Fruit fly (Drosophila melanogaster): ENCODE data around the gene CG42752.

DNA sequence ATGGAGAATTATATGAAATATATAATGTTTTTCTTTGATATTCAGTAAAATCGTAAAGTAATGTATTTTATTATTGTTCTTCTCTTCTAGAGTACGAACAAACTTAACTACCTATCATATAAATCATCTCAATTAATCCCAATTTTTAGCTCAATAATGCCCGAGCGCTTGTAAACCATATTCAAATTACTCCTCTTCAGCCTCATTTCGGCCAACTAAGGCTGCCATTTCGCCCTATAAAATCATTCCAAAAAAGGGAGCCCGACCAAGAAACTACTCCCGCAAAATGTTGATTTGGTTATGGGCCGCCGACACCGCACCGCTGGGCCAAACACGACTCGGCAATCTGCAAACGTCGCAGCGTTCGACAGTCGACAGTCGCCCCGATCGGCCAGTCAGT is 2.8 kb upstream of the CG42752 start:
- TF ChIP-seq Myc (optimal IDR thresholded peaks at IDR 0.05) (no peak), jim (GFP tag; optimal IDR thresholded peaks at IDR 0.05) (no peak), dsf (GFP tag; optimal IDR thresholded peaks at IDR 0.05; ENCODE audit: borderline replicate concordance) (no peak), Dfd (GFP tag; optimal IDR thresholded peaks at IDR 0.05) (no peak)

Data from whole organism, wandering third instar larva.